Worm (Caenorhabditis elegans) whole organism, L1 larva: ENCODE data around the gene dyn-1.

ENCODE experiments used
- C04F5.9 ChIP-seq: sonication (generic microtip); optimal IDR thresholded peaks from 2 replicates; lab custom pipeline; 2016; ENCODE audit warnings: missing genetic modification characterization, missing compliant biosample characterization
- C16A3.4 ChIP-seq: fragments of 150-350 bp; optimal IDR thresholded peaks from 2 replicates; lab custom pipeline; 2014; ENCODE audit warnings: missing biosample characterization, missing genetic modification characterization
- C34B4.2 ChIP-seq: sonication (generic microtip); optimal IDR thresholded peaks from 2 replicates; lab custom pipeline; 2017; ENCODE audit warnings: mild to moderate bottlenecking, missing genetic modification characterization, missing compliant biosample characterization
- F16B12.6 ChIP-seq: fragments of 150-350 bp; optimal IDR thresholded peaks from 2 replicates; lab custom pipeline; 2014; ENCODE audit warnings: missing biosample characterization, missing genetic modification characterization
- Y116A8C.19 ChIP-seq: sonication (generic microtip); optimal IDR thresholded peaks from 2 replicates; lab custom pipeline; 2016; ENCODE audit warnings: missing compliant biosample characterization, missing genetic modification characterization, borderline replicate concordance
- alr-1 ChIP-seq: fragments of 200-800 bp; sonication (Bioruptor generic); optimal IDR thresholded peaks from 2 replicates; lab custom pipeline; 2018; ENCODE audit warnings: borderline replicate concordance, mild to moderate bottlenecking, missing genetic modification characterization, missing compliant biosample characterization
- aly-2 ChIP-seq: fragments of 150-350 bp; optimal IDR thresholded peaks from 2 replicates; lab custom pipeline; 2014; ENCODE audit warnings: missing biosample characterization, missing genetic modification characterization
- ama-1 ChIP-seq: fragments of 150-350 bp; optimal IDR thresholded peaks from 2 replicates; lab custom pipeline; 2014
- ceh-63 ChIP-seq: fragments of 200-800 bp; sonication (Bioruptor generic); optimal IDR thresholded peaks from 2 replicates; lab custom pipeline; 2018; ENCODE audit warnings: mild to moderate bottlenecking, missing genetic modification characterization, missing compliant biosample characterization
- ceh-90 ChIP-seq: sonication (generic microtip); optimal IDR thresholded peaks from 2 replicates; lab custom pipeline; 2016; ENCODE audit warnings: missing genetic modification characterization, missing compliant biosample characterization
- ces-1 ChIP-seq: fragments of 150-350 bp; optimal IDR thresholded peaks from 2 replicates; lab custom pipeline; 2014; ENCODE audit warnings: missing biosample characterization, missing genetic modification reagents, missing genetic modification characterization
- dpl-1 ChIP-seq, 3 experiments: fragments of 150-350 bp in 2 of 3; sonication (generic microtip) in 1 of 3; optimal IDR thresholded peaks; 2 replicates each; lab custom pipeline; 2014 to 2017; ENCODE audit warnings: missing biosample characterization in 3 of 3, missing genetic modification characterization in 3 of 3, missing genetic modification reagents in 3 of 3
- dsc-1 ChIP-seq: sonication (generic microtip); optimal IDR thresholded peaks from 2 replicates; lab custom pipeline; 2016; ENCODE audit warnings: mild to moderate bottlenecking, missing genetic modification characterization, missing compliant biosample characterization
- efl-1 ChIP-seq, 4 experiments: fragments of 150-350 bp; optimal IDR thresholded peaks in 3 of 4; peaks in 1 of 4; 1 replicate in 1 of 4; 2 replicates in 3 of 4; lab custom pipeline; 2014; ENCODE audit warnings: missing biosample characterization in 2 of 4, missing genetic modification characterization in 2 of 4, missing genetic modification reagents in 2 of 4
- efl-3 ChIP-seq: fragments of 200-800 bp; sonication (Bioruptor generic); optimal IDR thresholded peaks from 2 replicates; lab custom pipeline; 2018; ENCODE audit warnings: mild to moderate bottlenecking, missing genetic modification characterization, missing compliant biosample characterization
- egl-13 ChIP-seq: sonication (generic microtip); optimal IDR thresholded peaks from 2 replicates; lab custom pipeline; 2016; ENCODE audit warnings: missing genotype, missing genetic modification reagents, missing genetic modification characterization, missing compliant biosample characterization
- fkh-10 ChIP-seq: sonication (generic microtip); optimal IDR thresholded peaks from 2 replicates; lab custom pipeline; 2017; ENCODE audit warnings: missing biosample characterization, missing genetic modification reagents, missing genetic modification characterization
- fkh-8 ChIP-seq: sonication (generic microtip); optimal IDR thresholded peaks from 2 replicates; lab custom pipeline; 2016; ENCODE audit warnings: mild to moderate bottlenecking, missing genetic modification characterization, missing compliant biosample characterization
- fos-1 ChIP-seq: fragments of 150-350 bp; optimal IDR thresholded peaks from 2 replicates; lab custom pipeline; 2014; ENCODE audit warnings: missing biosample characterization, missing genetic modification characterization
- hlh-17 ChIP-seq: fragments of 200-800 bp; sonication (Bioruptor generic); optimal IDR thresholded peaks from 2 replicates; lab custom pipeline; 2018; ENCODE audit warnings: missing genetic modification characterization, mild to moderate bottlenecking, missing compliant biosample characterization, moderate library complexity, borderline replicate concordance
- hlh-4 ChIP-seq: sonication (generic microtip); optimal IDR thresholded peaks from 2 replicates; lab custom pipeline; 2016; ENCODE audit warnings: mild to moderate bottlenecking, missing genetic modification characterization, missing compliant biosample characterization
- irx-1 ChIP-seq: sonication (generic microtip); optimal IDR thresholded peaks from 2 replicates; lab custom pipeline; 2016; ENCODE audit warnings: missing genetic modification characterization, missing compliant biosample characterization
- isw-1 ChIP-seq: fragments of 200-800 bp; sonication (Bioruptor generic); IDR thresholded peaks from 2 replicates; pipeline ENCODE4 v1.3.6; 2022; ENCODE audit warnings: missing genetic modification characterization, missing compliant biosample characterization
- jun-1 ChIP-seq: fragments of 150-350 bp; optimal IDR thresholded peaks from 2 replicates; lab custom pipeline; 2014; ENCODE audit warnings: missing biosample characterization, missing genetic modification reagents, missing genetic modification characterization
- lin-13 ChIP-seq: fragments of 150-350 bp; optimal IDR thresholded peaks from 2 replicates; lab custom pipeline; 2014; ENCODE audit warnings: missing biosample characterization, missing genetic modification reagents, missing genetic modification characterization
- lin-14 ChIP-seq: fragments of 200-800 bp; sonication (Bioruptor generic); optimal IDR thresholded peaks from 2 replicates; lab custom pipeline; 2018; ENCODE audit warnings: mild to moderate bottlenecking, missing genetic modification characterization, moderate library complexity, missing compliant biosample characterization
- lin-35 ChIP-seq, 2 experiments: fragments of 150-350 bp; optimal IDR thresholded peaks; 2 replicates each; lab custom pipeline; 2014; ENCODE audit warnings: missing biosample characterization in 2 of 2, missing genetic modification characterization in 2 of 2, missing genetic modification reagents in 2 of 2
- lir-3 ChIP-seq: sonication (generic microtip); optimal IDR thresholded peaks from 2 replicates; lab custom pipeline; 2016; ENCODE audit warnings: mild to moderate bottlenecking, missing genetic modification characterization, moderate library complexity, missing compliant biosample characterization; ENCODE audit not compliant: poor library complexity
- lsy-2 ChIP-seq, 2 experiments: fragments of 150-350 bp; optimal IDR thresholded peaks; 2 replicates each; lab custom pipeline; 2014; ENCODE audit warnings: missing biosample characterization in 2 of 2, missing genetic modification characterization in 2 of 2
- mdl-1 ChIP-seq, 2 experiments: fragments of 150-350 bp; optimal IDR thresholded peaks; 2 replicates each; lab custom pipeline; 2014 to 2017; ENCODE audit warnings: missing biosample characterization in 2 of 2, missing genetic modification characterization in 2 of 2, inconsistent platforms in 1 of 2
- mef-2 ChIP-seq: fragments of 150-350 bp; optimal IDR thresholded peaks from 2 replicates; lab custom pipeline; 2014; ENCODE audit warnings: missing biosample characterization, missing genetic modification characterization
- mep-1 ChIP-seq: fragments of 150-350 bp; optimal IDR thresholded peaks from 2 replicates; lab custom pipeline; 2014; ENCODE audit warnings: missing biosample characterization, missing genetic modification characterization
- nhr-11 ChIP-seq: fragments of 150-350 bp; optimal IDR thresholded peaks from 2 replicates; lab custom pipeline; 2014; ENCODE audit warnings: missing biosample characterization, missing genetic modification characterization
- nhr-19 ChIP-seq: fragments of 200-800 bp; sonication (Bioruptor generic); conservative IDR thresholded peaks from 2 replicates; pipeline ENCODE4 v1.3.6; 2022; ENCODE audit warnings: missing genetic modification characterization, missing compliant biosample characterization
- nhr-237 ChIP-seq: fragments of 150-350 bp; optimal IDR thresholded peaks from 2 replicates; lab custom pipeline; 2014; ENCODE audit warnings: missing biosample characterization, missing genetic modification characterization
- nhr-47 ChIP-seq: sonication (generic microtip); optimal IDR thresholded peaks from 2 replicates; lab custom pipeline; 2016; ENCODE audit warnings: mild to moderate bottlenecking, missing genetic modification characterization, moderate library complexity, missing compliant biosample characterization
- nhr-71 ChIP-seq: sonication (generic microtip); optimal IDR thresholded peaks from 2 replicates; lab custom pipeline; 2016; ENCODE audit warnings: mild to moderate bottlenecking, missing genetic modification characterization, moderate library complexity, missing compliant biosample characterization
- nhr-76 ChIP-seq: sonication (generic microtip); optimal IDR thresholded peaks from 2 replicates; lab custom pipeline; 2017; ENCODE audit warnings: missing biosample characterization, missing genetic modification characterization
- nhr-77 ChIP-seq: fragments of 150-350 bp; optimal IDR thresholded peaks from 2 replicates; lab custom pipeline; 2014; ENCODE audit warnings: missing biosample characterization, missing genetic modification characterization
- rnt-1 ChIP-seq: sonication (generic microtip); optimal IDR thresholded peaks from 2 replicates; lab custom pipeline; 2016; ENCODE audit warnings: mild to moderate bottlenecking, missing genetic modification characterization, moderate library complexity, missing compliant biosample characterization
- snpc-4 ChIP-seq: fragments of 150-350 bp; optimal IDR thresholded peaks from 2 replicates; lab custom pipeline; 2014; ENCODE audit warnings: missing biosample characterization, missing genetic modification characterization
- sox-4 ChIP-seq: sonication (generic microtip); optimal IDR thresholded peaks from 2 replicates; lab custom pipeline; 2016; ENCODE audit warnings: missing genetic modification characterization, missing compliant biosample characterization
- swsn-7 ChIP-seq: sonication (generic microtip); optimal IDR thresholded peaks from 2 replicates; lab custom pipeline; 2016; ENCODE audit warnings: missing genetic modification characterization, missing compliant biosample characterization
- tbx-2 ChIP-seq: sonication (generic microtip); optimal IDR thresholded peaks from 2 replicates; lab custom pipeline; 2016; ENCODE audit warnings: missing genetic modification characterization, missing compliant biosample characterization
- tlp-1 ChIP-seq: fragments of 150-350 bp; optimal IDR thresholded peaks from 2 replicates; lab custom pipeline; 2014; ENCODE audit warnings: missing biosample characterization, missing genetic modification characterization
- unc-130 ChIP-seq: fragments of 150-350 bp; optimal IDR thresholded peaks from 2 replicates; lab custom pipeline; 2017; ENCODE audit warnings: missing biosample characterization, missing genetic modification characterization, inconsistent platforms
- unc-62 ChIP-seq: fragments of 150-350 bp; optimal IDR thresholded peaks from 2 replicates; lab custom pipeline; 2014; ENCODE audit warnings: missing biosample characterization, missing genetic modification reagents, missing genetic modification characterization
- unc-86 ChIP-seq: sonication (generic microtip); optimal IDR thresholded peaks from 2 replicates; lab custom pipeline; 2016; ENCODE audit warnings: missing genetic modification characterization, missing compliant biosample characterization
- unc-98 ChIP-seq: fragments of 200-800 bp; sonication (Bioruptor generic); IDR thresholded peaks from 2 replicates; pipeline ENCODE4 v1.3.6; 2022; ENCODE audit warnings: missing genetic modification characterization, missing compliant biosample characterization
- vab-15 ChIP-seq: sonication (generic microtip); optimal IDR thresholded peaks from 2 replicates; lab custom pipeline; 2017; ENCODE audit warnings: missing genotype, mild to moderate bottlenecking, missing genetic modification characterization, missing compliant biosample characterization
- xbp-1 ChIP-seq: sonication (generic microtip); optimal IDR thresholded peaks from 2 replicates; lab custom pipeline; 2016; ENCODE audit warnings: missing genetic modification characterization, missing compliant biosample characterization
- ztf-4 ChIP-seq: fragments of 150-350 bp; optimal IDR thresholded peaks from 2 replicates; lab custom pipeline; 2014; ENCODE audit warnings: missing biosample characterization, missing genetic modification characterization

dyn-1 gene

ce11 chrX:15606585-15607276, 38.0 kb downstream of the dyn-1 start, which contains the start of gene rab-14:
Gene rab-14, minus strand, starts transcription at chrX:15606635.
- TF ChIP-seq egl-13 (tag; lab: Kevin White, UChicago) (peak; percentile 74), lir-3 (tag; lab: Kevin White, UChicago) (peak; percentile 28), lsy-2 (tag; optimal IDR thresholded peaks at IDR 0.05; lab: Kevin White, UChicago) (peak; percentile 55 to 79), snpc-4 (tag; lab: Kevin White, UChicago) (peak; percentile 38), ztf-4 (peak; percentile 77), mep-1 (peak; percentile 10), swsn-7 (peak; percentile 80), C04F5.9 (tag; lab: Kevin White, UChicago) (no peak), fkh-8 (tag; lab: Kevin White, UChicago) (peak; percentile 95), unc-130 (tag; lab: Kevin White, UChicago) (no peak), irx-1 (tag; lab: Kevin White, UChicago) (peak; percentile 10), mdl-1 (tag; optimal IDR thresholded peaks at IDR 0.05; lab: Kevin White, UChicago) (peak; percentile 63 to 90), fos-1 (tag; lab: Kevin White, UChicago) (peak; percentile 64), lin-13 (peak; percentile 75), dsc-1 (tag; lab: Kevin White, UChicago) (peak; percentile 58), efl-1 (optimal IDR thresholded peaks at IDR 0.05; lab: Kevin White, UChicago) (peak; percentile 31 to 49), efl-1 (GFP tag; optimal IDR thresholded peaks at IDR 0.05 in 1 of 2; lab: Kevin White, UChicago) (peak in 1 of 2 experiments; percentile 96), alr-1 (tag; lab: Kevin White, UChicago) (no peak), nhr-71 (peak; percentile 88), unc-98 (GFP tag; lab: Robert Waterston, UW) (no peak), nhr-76 (no peak), Y116A8C.19 (tag; lab: Kevin White, UChicago) (no peak), F16B12.6 (no peak), sox-4 (peak; percentile 45), rnt-1 (tag; lab: Kevin White, UChicago) (peak; percentile 51), ceh-90 (tag; lab: Kevin White, UChicago) (no peak), unc-62 (GFP tag; lab: Kevin White, UChicago) (no peak), vab-15 (peak; percentile 45), mef-2 (tag; lab: Kevin White, UChicago) (peak; percentile 7), hlh-17 (GFP tag; lab: Kevin White, UChicago) (no peak), C16A3.4 (tag; lab: Kevin White, UChicago) (peak; percentile 68), lin-35 (GFP tag; optimal IDR thresholded peaks at IDR 0.05; lab: Kevin White, UChicago) (peak; percentile 48 to 69), unc-86 (tag; lab: Kevin White, UChicago) (peak; percentile 93), jun-1 (tag; lab: Kevin White, UChicago) (peak; percentile 63), tbx-2 (peak; percentile 80), dpl-1 (GFP tag; optimal IDR thresholded peaks at IDR 0.05; lab: Kevin White, UChicago) (peak; percentile 10 to 39 (median 37)), tlp-1 (tag; lab: Kevin White, UChicago) (no peak), ces-1 (GFP tag; lab: Kevin White, UChicago) (no peak), xbp-1 (peak; percentile 60), C34B4.2 (no peak), nhr-47 (tag; lab: Kevin White, UChicago) (peak; percentile 84), hlh-4 (tag; lab: Kevin White, UChicago) (peak; percentile 13), nhr-11 (tag; lab: Kevin White, UChicago) (no peak), nhr-237 (tag; lab: Kevin White, UChicago) (peak; percentile 27), aly-2 (tag; lab: Kevin White, UChicago) (no peak), nhr-77 (tag; lab: Kevin White, UChicago) (peak; percentile 63), efl-3 (no peak), nhr-19 (peak; percentile 65), lin-14 (GFP tag; lab: Kevin White, UChicago) (peak; percentile 96), fkh-10 (GFP tag; lab: Kevin White, UChicago) (peak; percentile 81), ceh-63 (GFP tag; lab: Kevin White, UChicago) (no peak), ama-1 (lab: Kevin White, UChicago) (peak; percentile 12), isw-1 (GFP tag; lab: Robert Waterston, UW) (peak; percentile 53)
